Worm (Caenorhabditis elegans) whole organism, L4/young adult: ENCODE results near the gene C05D9.3.

Experiments used
- dao-5 ChIP-seq: sonication (generic microtip); optimal IDR thresholded peaks from 2 replicates; lab custom pipeline; 2016; ENCODE audit warnings: missing genotype, missing genetic modification characterization, moderate library complexity, missing compliant biosample characterization
- him-1 ChIP-seq: sonication (generic microtip); optimal IDR thresholded peaks from 2 replicates; lab custom pipeline; 2016; ENCODE audit warnings: missing genotype, missing genetic modification reagents, missing genetic modification characterization, missing compliant biosample characterization

DNA sequence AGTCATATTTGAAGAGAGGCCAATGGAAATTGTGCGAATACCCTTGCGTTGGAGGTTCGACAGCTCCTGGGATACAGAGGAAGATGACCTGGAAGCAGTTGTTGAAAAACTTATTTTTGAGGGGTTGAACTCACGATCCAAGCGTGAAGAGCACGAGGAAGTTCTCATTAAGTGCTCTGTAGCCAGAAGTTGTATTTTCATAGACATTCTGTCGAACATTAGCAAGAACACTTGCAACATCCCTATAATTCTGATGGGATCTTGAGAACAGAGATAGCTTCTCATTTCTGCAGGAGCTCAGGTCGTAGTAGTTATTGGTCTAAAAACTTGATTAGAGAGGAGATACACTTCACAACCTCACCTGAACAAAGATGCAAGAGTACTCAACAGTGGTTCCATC, 29.9 kb downstream of the C05D9.3 start:
- no peak for TF ChIP-seq him-1 (tag; lab: Kevin White, UChicago)
- TF ChIP-seq dao-5 (tag; lab: Kevin White, UChicago): no peak
